Fruit fly (Drosophila melanogaster): ENCODE data around the gene Nhe1.

The Nhe1 gene

dm6 chr2L:94639-95059 lies 11.9 kb downstream of the Nhe1 start, which contains the start of gene Zir (continued):
- TF ChIP-seq Side (GFP tag; optimal IDR thresholded peaks at IDR 0.05) (no peak), CG8944 (GFP tag; optimal IDR thresholded peaks at IDR 0.05) (no peak), kay (GFP tag; optimal IDR thresholded peaks at IDR 0.05) (no peak), Lim3 (GFP tag; IDR thresholded peaks at IDR 0.05) (no peak), dan (GFP tag; IDR thresholded peaks at IDR 0.05) (no peak), Sry-δ (GFP tag; optimal IDR thresholded peaks at IDR 0.05) (peak; percentile 51), CoRest (tag; optimal IDR thresholded peaks at IDR 0.05) (no peak), gce (GFP tag; IDR thresholded peaks at IDR 0.05) (no peak), CG2199 (GFP tag; IDR thresholded peaks at IDR 0.05) (0 out of 3 replicates have a peak, but pooled peaks have one; percentile 20), CG17361 (GFP tag; IDR thresholded peaks at IDR 0.05) (no peak)

dm6 chr2L:94096-94495 lies 12.4 kb downstream of the Nhe1 start:
- TF ChIP-seq CG18011 (GFP tag; optimal IDR thresholded peaks at IDR 0.05): no peak
- peak; percentile 70 for TF ChIP-seq nau (GFP tag; optimal IDR thresholded peaks at IDR 0.05)
- peak; percentile 63 for TF ChIP-seq Nf-YB (GFP tag; optimal IDR thresholded peaks at IDR 0.05)
- peak; percentile 86 for TF ChIP-seq Blimp-1 (GFP tag; optimal IDR thresholded peaks at IDR 0.05)
- 0 out of 3 replicates have a peak, but pooled peaks have one; percentile 21 for TF ChIP-seq CG2199 (GFP tag; IDR thresholded peaks at IDR 0.05)
- no peak for TF ChIP-seq hkb (optimal IDR thresholded peaks at IDR 0.05)
- TF ChIP-seq hkb (GFP tag; IDR thresholded peaks at IDR 0.05): 0 out of 2 replicates have a peak, but pooled peaks have one; percentile 8
- TF ChIP-seq CG13123 (GFP tag; optimal IDR thresholded peaks at IDR 0.05): no peak
- TF ChIP-seq Antp (GFP tag; optimal IDR thresholded peaks at IDR 0.05): no peak
- TF ChIP-seq twi (tag; optimal IDR thresholded peaks at IDR 0.05): peak; percentile 11
- TF ChIP-seq Spps (tag; optimal IDR thresholded peaks at IDR 0.05): no peak
- peak; percentile 10; the same call in 1 of the 2 replicates for TF ChIP-seq bbx (GFP tag; IDR thresholded peaks at IDR 0.05; ENCODE audit: partially characterized antibody)

dm6 chr2L:92993-93392 lies 13.5 kb downstream of the Nhe1 start:
- TF ChIP-seq CG6654 (GFP tag; optimal IDR thresholded peaks at IDR 0.05) (no peak), Med (GFP tag) (peak; percentile 47), CG17385 (GFP tag; optimal IDR thresholded peaks at IDR 0.05) (no peak), zfh2 (GFP tag; optimal IDR thresholded peaks at IDR 0.05) (no peak), Ets65A (GFP tag) (peak; percentile 78), Rx (GFP tag; IDR thresholded peaks at IDR 0.05) (no peak), pb (GFP tag; optimal IDR thresholded peaks at IDR 0.05) (no peak), CG14050 (GFP tag; IDR thresholded peaks at IDR 0.05) (no peak), CG1602 (GFP tag; optimal IDR thresholded peaks at IDR 0.05) (no peak), scrt (GFP tag; optimal IDR thresholded peaks at IDR 0.05) (no peak), CG13894 (tag; optimal IDR thresholded peaks at IDR 0.05) (no peak), CG43689 (GFP tag; IDR thresholded peaks at IDR 0.05) (no peak), CG10543 (GFP tag; optimal IDR thresholded peaks at IDR 0.05) (peak; percentile 22), bowl (GFP tag; IDR thresholded peaks at IDR 0.05) (no peak), nau (GFP tag; optimal IDR thresholded peaks at IDR 0.05) (peak; percentile 15), Doc2 (GFP tag; IDR thresholded peaks at IDR 0.05) (no peak), CG3281 (GFP tag; optimal IDR thresholded peaks at IDR 0.05) (no peak), inv (GFP tag; IDR thresholded peaks at IDR 0.05; ENCODE audit: partially characterized antibody) (no peak), NC2β (GFP tag; optimal IDR thresholded peaks at IDR 0.05) (no peak), CG17328 (GFP tag; IDR thresholded peaks at IDR 0.05) (no peak), GATAe (GFP tag; conservative IDR thresholded peaks at IDR 0.05) (no peak), Hr39 (optimal IDR thresholded peaks at IDR 0.05) (no peak), onecut (GFP tag; IDR thresholded peaks at IDR 0.05) (no peak), Bdp1 (GFP tag; optimal IDR thresholded peaks at IDR 0.05) (no peak), CG8765 (GFP tag; IDR thresholded peaks at IDR 0.05) (no peak), Scr (GFP tag; IDR thresholded peaks at IDR 0.05; ENCODE audit: partially characterized antibody) (no peak), CG15696 (tag; optimal IDR thresholded peaks at IDR 0.05) (no peak), lov (optimal IDR thresholded peaks at IDR 0.05) (no peak), lov (GFP tag; IDR thresholded peaks at IDR 0.05) (no peak), az2 (GFP tag; optimal IDR thresholded peaks at IDR 0.05) (no peak), CG2199 (GFP tag; IDR thresholded peaks at IDR 0.05) (0 out of 3 replicates have a peak, but pooled peaks have one; percentile 1), CG14014 (GFP tag; IDR thresholded peaks at IDR 0.05) (no peak)

All from whole organism, embryonic.